Worm (Caenorhabditis elegans): ENCODE data around the gene dmsr-12.

- TF ChIP-seq elt-2 (tag; optimal IDR thresholded peaks at IDR 0.05) (no peak), ceh-34 (tag; optimal IDR thresholded peaks at IDR 0.05) (no peak), ztf-16 (tag; optimal IDR thresholded peaks at IDR 0.05) (no peak), ama-1 (optimal IDR thresholded peaks at IDR 0.05) (no peak), ceh-14 (tag; optimal IDR thresholded peaks at IDR 0.05) (no peak), rnt-1 (tag; optimal IDR thresholded peaks at IDR 0.05) (no peak), K02D7.2 (tag; optimal IDR thresholded peaks at IDR 0.05) (no peak), sox-4 (tag; optimal IDR thresholded peaks at IDR 0.05) (no peak), nhr-11 (tag; optimal IDR thresholded peaks at IDR 0.05) (no peak), pha-2 (tag; optimal IDR thresholded peaks at IDR 0.05) (no peak), hlh-30 (tag; optimal IDR thresholded peaks at IDR 0.05; ENCODE audit: insufficient read depth) (no peak), zip-5 (tag; optimal IDR thresholded peaks at IDR 0.05) (no peak), C08G9.2 (tag; optimal IDR thresholded peaks at IDR 0.05) (no peak)
These were observed 32.5 kb downstream of the dmsr-12 start, which contains the start of gene ZC404.16 for ce11 chrV:6773735-6774134.
